Worm (Caenorhabditis elegans) whole organism, L4 larva: ENCODE data around the gene B0416.7.

Experiments
- T20F7.1 ChIP-seq: fragments of 200-800 bp; sonication (Bioruptor generic); optimal IDR thresholded peaks from 2 replicates; lab custom pipeline; 2018; ENCODE audit warnings: mild to moderate bottlenecking, missing genetic modification characterization, missing compliant biosample characterization
- Y5F2A.4 ChIP-seq: fragments of 200-800 bp; sonication (Bioruptor generic); optimal IDR thresholded peaks from 2 replicates; lab custom pipeline; 2018; ENCODE audit warnings: mild to moderate bottlenecking, missing genetic modification characterization, missing compliant biosample characterization
- fos-1 ChIP-seq: fragments of 150-350 bp; optimal IDR thresholded peaks from 2 replicates; lab custom pipeline; 2014; ENCODE audit warnings: missing biosample characterization, missing genetic modification characterization
- madf-9 ChIP-seq: fragments of 200-800 bp; sonication (Bioruptor generic); conservative IDR thresholded peaks from 2 replicates; pipeline ENCODE4 v1.3.6; 2022; ENCODE audit warnings: missing genetic modification reagents, missing genetic modification characterization, missing compliant biosample characterization
- mxl-2 ChIP-seq: fragments of 200-800 bp; sonication (Bioruptor generic); conservative IDR thresholded peaks from 2 replicates; pipeline ENCODE4 v1.3.6; 2022; ENCODE audit warnings: missing genetic modification reagents, missing genetic modification characterization, missing compliant biosample characterization
- nhr-76 ChIP-seq: fragments of 150-350 bp; optimal IDR thresholded peaks from 2 replicates; lab custom pipeline; 2014; ENCODE audit warnings: missing biosample characterization, missing genetic modification characterization
- pha-4 ChIP-seq, 2 experiments: fragments of 150-350 bp in 1 of 2; fragments of 200-800 bp in 1 of 2; sonication (Bioruptor generic) in 1 of 2; IDR thresholded peaks in 1 of 2; optimal IDR thresholded peaks in 1 of 2; 2 replicates each; pipeline versions ENCODE4 v1.3.6 to Lab custom; 2014 to 2022; ENCODE audit warnings: missing genetic modification characterization in 2 of 2, missing genetic modification reagents in 2 of 2, missing biosample characterization in 1 of 2, missing compliant biosample characterization in 1 of 2
- unc-130 ChIP-seq: sonication (generic microtip); optimal IDR thresholded peaks from 2 replicates; lab custom pipeline; 2016; ENCODE audit warnings: missing genetic modification reagents, missing genetic modification characterization, missing compliant biosample characterization
- unc-62 ChIP-seq, 3 experiments: fragments of 150-350 bp in 1 of 3; sonication (generic microtip); optimal IDR thresholded peaks in 2 of 3; peaks in 1 of 3; 1 replicate in 1 of 3; 2 replicates in 2 of 3; lab custom pipeline; 2014 to 2017; ENCODE audit warnings: missing biosample characterization in 3 of 3, missing genetic modification characterization in 3 of 3, missing genetic modification reagents in 3 of 3, missing genotype in 1 of 3

- TF ChIP-seq pha-4 (GFP tag; IDR thresholded peaks at IDR 0.05; lab: Robert Waterston, UW) (no peak), pha-4 (tag; optimal IDR thresholded peaks at IDR 0.05; lab: Kevin White, UChicago) (no peak), unc-62 (GFP tag; optimal IDR thresholded peaks at IDR 0.05 in 1 of 2; lab: Kevin White, UChicago) (no peak), unc-62 (tag; optimal IDR thresholded peaks at IDR 0.05; lab: Kevin White, UChicago) (no peak), unc-130 (GFP tag; lab: Kevin White, UChicago) (no peak), Y5F2A.4 (GFP tag; lab: Kevin White, UChicago) (no peak), fos-1 (tag; lab: Kevin White, UChicago) (no peak), mxl-2 (GFP tag; lab: Robert Waterston, UW) (no peak), madf-9 (no peak), nhr-76 (tag; lab: Kevin White, UChicago) (no peak), T20F7.1 (no peak)
Measured at ce11 chrX:9298846-9299245, 1.1 kb upstream of the B0416.7 start, which contains the start of gene B0416.2.
